Fruit fly (Drosophila melanogaster) whole organism, embryonic: ENCODE measurements around the gene Spn28B.
A peak's percentile ranks its signal among the peaks of the same experiment; 100 is the strongest.

Experiments used
- BEAF-32 ChIP-seq: fragments of 200-800 bp; sonication (Bioruptor generic); optimal IDR thresholded peaks from 3 replicates; lab custom pipeline; 2017; ENCODE audit warnings: missing biosample characterization, missing genetic modification characterization, mild to moderate bottlenecking, moderate library complexity, missing genetic modification reagents
- CG10654 ChIP-seq: fragments of 200-800 bp; sonication (Bioruptor generic); optimal IDR thresholded peaks from 2 replicates; lab custom pipeline; 2016; ENCODE audit warnings: missing biosample characterization, missing genetic modification characterization
- CG11398 ChIP-seq: fragments of 200-800 bp; sonication (Bioruptor generic); optimal IDR thresholded peaks from 2 replicates; lab custom pipeline; 2016; ENCODE audit warnings: missing biosample characterization, missing genetic modification characterization
- CG11696 ChIP-seq: fragments of 200-800 bp; sonication (Bioruptor generic); IDR thresholded peaks from 2 replicates; pipeline ENCODE4 v1.3.6; 2022; ENCODE audit warnings: missing biosample characterization, missing genetic modification characterization
- CG12071 ChIP-seq: fragments of 200-800 bp; sonication (Bioruptor generic); optimal IDR thresholded peaks from 3 replicates; lab custom pipeline; 2018; ENCODE audit warnings: missing biosample characterization, mild to moderate bottlenecking, missing genetic modification characterization
- CG12744 ChIP-seq: fragments of 200-800 bp; sonication (Bioruptor generic); optimal IDR thresholded peaks from 2 replicates; lab custom pipeline; 2016; ENCODE audit warnings: missing biosample characterization, missing genetic modification characterization
- CG13424 ChIP-seq: fragments of 200-800 bp; sonication (Bioruptor generic); optimal IDR thresholded peaks from 2 replicates; lab custom pipeline; 2019; ENCODE audit warnings: missing biosample characterization, mild to moderate bottlenecking, missing genetic modification characterization, moderate library complexity
- CG14667 ChIP-seq: fragments of 200-800 bp; sonication (Bioruptor generic); IDR thresholded peaks from 2 replicates; pipeline ENCODE4 v1.3.6; 2022; ENCODE audit warnings: missing biosample characterization, missing genetic modification characterization
- CG15514 ChIP-seq: fragments of 200-800 bp; sonication (Bioruptor generic); optimal IDR thresholded peaks from 3 replicates; lab custom pipeline; 2017; ENCODE audit warnings: missing biosample characterization, missing genetic modification characterization, mild to moderate bottlenecking, moderate library complexity, missing genetic modification reagents
- CG1603 ChIP-seq: fragments of 200-800 bp; sonication (Bioruptor generic); optimal IDR thresholded peaks from 2 replicates; lab custom pipeline; 2019; ENCODE audit warnings: missing biosample characterization, mild to moderate bottlenecking, missing genetic modification characterization, moderate library complexity
- CG17328 ChIP-seq: fragments of 200-800 bp; sonication (Bioruptor generic); IDR thresholded peaks from 2 replicates; pipeline ENCODE4 v1.3.6; 2022; ENCODE audit warnings: missing biosample characterization, missing genetic modification characterization
- CG17361 ChIP-seq: fragments of 200-800 bp; sonication (Bioruptor generic); IDR thresholded peaks from 3 replicates; pipeline ENCODE4 v1.3.6; 2022; ENCODE audit warnings: missing biosample characterization, missing genetic modification characterization
- CG17802 ChIP-seq: fragments of 200-800 bp; sonication (Bioruptor generic); optimal IDR thresholded peaks from 2 replicates; lab custom pipeline; 2018; ENCODE audit warnings: missing biosample characterization, mild to moderate bottlenecking, missing genetic modification characterization, moderate library complexity
- CG34224 ChIP-seq: fragments of 200-800 bp; sonication (Bioruptor generic); IDR thresholded peaks from 3 replicates; pipeline ENCODE4 v1.3.6; 2022; ENCODE audit warnings: missing biosample characterization, missing genetic modification characterization; ENCODE audit not compliant: partially characterized antibody
- CG4617 ChIP-seq: fragments of 200-800 bp; sonication (Bioruptor generic); optimal IDR thresholded peaks from 3 replicates; lab custom pipeline; 2016; ENCODE audit warnings: missing biosample characterization, missing genetic modification characterization, borderline replicate concordance
- CG5180 ChIP-seq: fragments of 200-800 bp; sonication (Bioruptor generic); optimal IDR thresholded peaks from 3 replicates; lab custom pipeline; 2017; ENCODE audit warnings: missing biosample characterization, missing genetic modification characterization, mild to moderate bottlenecking, moderate library complexity, missing genetic modification reagents
- CG5953 ChIP-seq: fragments of 200-800 bp; sonication (Bioruptor generic); IDR thresholded peaks from 2 replicates; pipeline ENCODE4 v1.3.6; 2022; ENCODE audit warnings: missing biosample characterization, missing genetic modification characterization
- CG6689 ChIP-seq: fragments of 200-800 bp; sonication (Bioruptor generic); IDR thresholded peaks from 2 replicates; pipeline ENCODE4 v1.3.6; 2022; ENCODE audit warnings: missing biosample characterization, missing genetic modification characterization
- CG6791 ChIP-seq: fragments of 200-800 bp; sonication (Bioruptor generic); IDR thresholded peaks from 3 replicates; pipeline ENCODE4 v1.3.6; 2022; ENCODE audit warnings: missing biosample characterization, missing genetic modification characterization; ENCODE audit not compliant: partially characterized antibody
- CG7556 ChIP-seq: fragments of 200-800 bp; sonication (Bioruptor generic); optimal IDR thresholded peaks from 2 replicates; lab custom pipeline; 2017; ENCODE audit warnings: missing biosample characterization, mild to moderate bottlenecking, missing genetic modification characterization
- Camta ChIP-seq: fragments of 200-800 bp; sonication (Bioruptor generic); optimal IDR thresholded peaks from 2 replicates; lab custom pipeline; 2016; ENCODE audit warnings: missing biosample characterization, missing genetic modification characterization
- D ChIP-seq, 2 experiments: fragments of 200-800 bp in 1 of 2; fragments of >200 bp in 1 of 2; sonication (Bioruptor generic) in 1 of 2; optimal IDR thresholded peaks; 2 replicates in 1 of 2; 3 replicates in 1 of 2; lab custom pipeline; 2017; ENCODE audit warnings: mild to moderate bottlenecking in 1 of 2, missing biosample characterization in 1 of 2, missing genetic modification characterization in 1 of 2, missing genetic modification reagents in 1 of 2
- E2f1 ChIP-seq: fragments of 200-800 bp; sonication (Bioruptor generic); IDR thresholded peaks from 2 replicates; pipeline ENCODE4 v1.3.6; 2022; ENCODE audit warnings: missing biosample characterization, missing genetic modification characterization
- Hmr ChIP-seq: fragments of 200-800 bp; sonication (Bioruptor generic); optimal IDR thresholded peaks from 3 replicates; lab custom pipeline; 2017; ENCODE audit warnings: mild to moderate bottlenecking, missing biosample characterization, missing genetic modification reagents, missing genetic modification characterization
- Hsf ChIP-seq: fragments of 200-800 bp; sonication (Bioruptor generic); optimal IDR thresholded peaks from 3 replicates; lab custom pipeline; 2016; ENCODE audit warnings: missing biosample characterization, missing genetic modification characterization
- NfI ChIP-seq: fragments of 200-800 bp; sonication (Bioruptor generic); optimal IDR thresholded peaks from 3 replicates; lab custom pipeline; 2018; ENCODE audit warnings: missing biosample characterization, mild to moderate bottlenecking, missing genetic modification characterization, moderate library complexity
- Opbp ChIP-seq: fragments of 200-800 bp; sonication (Bioruptor generic); IDR thresholded peaks from 3 replicates; pipeline ENCODE4 v1.3.6; 2022; ENCODE audit warnings: missing biosample characterization, missing genetic modification characterization; ENCODE audit not compliant: partially characterized antibody
- Sox102F ChIP-seq: fragments of 200-800 bp; sonication (Bioruptor generic); optimal IDR thresholded peaks from 2 replicates; lab custom pipeline; 2018; ENCODE audit warnings: missing biosample characterization, mild to moderate bottlenecking, missing genetic modification characterization, moderate library complexity
- Taf1 ChIP-seq: fragments of 200-800 bp; sonication (Bioruptor generic); IDR thresholded peaks from 2 replicates; pipeline ENCODE4 v1.3.6; 2022; ENCODE audit warnings: missing biosample characterization, missing genetic modification characterization
- Vsx1 ChIP-seq: fragments of 200-800 bp; sonication (Bioruptor generic); optimal IDR thresholded peaks from 2 replicates; lab custom pipeline; 2017; ENCODE audit warnings: missing biosample characterization, mild to moderate bottlenecking, missing genetic modification characterization, missing genetic modification reagents
- Xrp1 ChIP-seq: fragments of 200-800 bp; sonication (Bioruptor generic); IDR thresholded peaks from 2 replicates; pipeline ENCODE4 v1.3.6; 2022; ENCODE audit warnings: missing biosample characterization, missing genetic modification characterization
- ato ChIP-seq: fragments of 200-800 bp; sonication (Bioruptor generic); IDR thresholded peaks from 2 replicates; pipeline ENCODE4 v1.3.6; 2022; ENCODE audit warnings: missing biosample characterization, missing genetic modification characterization; ENCODE audit not compliant: partially characterized antibody
- caup ChIP-seq: fragments of 200-800 bp; sonication (Bioruptor generic); optimal IDR thresholded peaks from 3 replicates; lab custom pipeline; 2017; ENCODE audit warnings: missing biosample characterization, mild to moderate bottlenecking, missing genetic modification characterization, moderate library complexity; ENCODE audit not compliant: severe bottlenecking
- chif ChIP-seq, 2 experiments: fragments of 200-800 bp; sonication (Bioruptor generic); optimal IDR thresholded peaks; 3 replicates each; lab custom pipeline; 2016; ENCODE audit warnings: missing biosample characterization in 2 of 2, missing genetic modification characterization in 2 of 2
- croc ChIP-seq: fragments of 200-800 bp; sonication (Bioruptor generic); conservative IDR thresholded peaks from 3 replicates; pipeline ENCODE4 v1.3.6; 2022; ENCODE audit warnings: missing biosample characterization, missing genetic modification characterization
- cwo ChIP-seq: fragments of 200-800 bp; sonication (Bioruptor generic); optimal IDR thresholded peaks from 3 replicates; lab custom pipeline; 2017; ENCODE audit warnings: missing biosample characterization, missing genetic modification characterization, mild to moderate bottlenecking, moderate library complexity, missing genetic modification reagents
- exex ChIP-seq: fragments of 200-800 bp; sonication (Bioruptor generic); optimal IDR thresholded peaks from 4 replicates; lab custom pipeline; 2018; ENCODE audit warnings: missing biosample characterization, mild to moderate bottlenecking, missing genetic modification characterization, moderate library complexity
- fru ChIP-seq: fragments of >200 bp; optimal IDR thresholded peaks from 2 replicates; lab custom pipeline; 2017
- fu2 ChIP-seq: fragments of 200-800 bp; sonication (Bioruptor generic); optimal IDR thresholded peaks from 2 replicates; lab custom pipeline; 2016; ENCODE audit warnings: missing biosample characterization, missing genetic modification characterization
- gsb ChIP-seq: fragments of 200-800 bp; sonication (Bioruptor generic); IDR thresholded peaks from 2 replicates; pipeline ENCODE4 v1.3.6; 2022; ENCODE audit warnings: missing biosample characterization, missing genetic modification characterization
- ind ChIP-seq: fragments of 200-800 bp; sonication (Bioruptor generic); optimal IDR thresholded peaks from 3 replicates; lab custom pipeline; 2016; ENCODE audit warnings: missing biosample characterization, missing genetic modification characterization
- nerfin-1 ChIP-seq: fragments of 200-800 bp; sonication (Bioruptor generic); optimal IDR thresholded peaks from 3 replicates; lab custom pipeline; 2019; ENCODE audit warnings: missing biosample characterization, mild to moderate bottlenecking, missing genetic modification characterization, moderate library complexity
- pum ChIP-seq: fragments of 200-800 bp; sonication (Bioruptor generic); optimal IDR thresholded peaks from 2 replicates; lab custom pipeline; 2016; ENCODE audit warnings: missing biosample characterization, missing genetic modification characterization
- pzg ChIP-seq: fragments of 200-800 bp; sonication (Bioruptor generic); optimal IDR thresholded peaks from 3 replicates; lab custom pipeline; 2018; ENCODE audit warnings: missing biosample characterization, mild to moderate bottlenecking, missing genetic modification characterization, moderate library complexity
- slbo ChIP-seq: fragments of 200-800 bp; sonication (Bioruptor generic); IDR thresholded peaks from 2 replicates; pipeline ENCODE4 v1.3.6; 2022; ENCODE audit warnings: missing biosample characterization, missing genetic modification characterization
- stc ChIP-seq: fragments of 200-800 bp; sonication (Bioruptor generic); IDR thresholded peaks from 2 replicates; pipeline ENCODE4 v1.3.6; 2022; ENCODE audit warnings: missing biosample characterization, missing genetic modification characterization
- tap ChIP-seq: fragments of 200-800 bp; optimal IDR thresholded peaks from 3 replicates; lab custom pipeline; 2019; ENCODE audit warnings: missing biosample characterization, mild to moderate bottlenecking, missing genetic modification characterization, moderate library complexity
- ttk ChIP-seq: fragments of 200-800 bp; sonication (Bioruptor generic); IDR thresholded peaks from 2 replicates; pipeline ENCODE4 v2.1.2; 2022; ENCODE audit warnings: missing biosample characterization, missing genetic modification characterization
- unc-4 ChIP-seq: fragments of 200-800 bp; sonication (Bioruptor generic); IDR thresholded peaks from 2 replicates; pipeline ENCODE4 v1.3.6; 2022; ENCODE audit warnings: missing biosample characterization, missing genetic modification characterization; ENCODE audit not compliant: partially characterized antibody
- zen ChIP-seq: fragments of 200-800 bp; sonication (Bioruptor generic); optimal IDR thresholded peaks from 3 replicates; lab custom pipeline; 2018; ENCODE audit warnings: missing biosample characterization, mild to moderate bottlenecking, missing genetic modification characterization, moderate library complexity

Gene Spn28B

DNA sequence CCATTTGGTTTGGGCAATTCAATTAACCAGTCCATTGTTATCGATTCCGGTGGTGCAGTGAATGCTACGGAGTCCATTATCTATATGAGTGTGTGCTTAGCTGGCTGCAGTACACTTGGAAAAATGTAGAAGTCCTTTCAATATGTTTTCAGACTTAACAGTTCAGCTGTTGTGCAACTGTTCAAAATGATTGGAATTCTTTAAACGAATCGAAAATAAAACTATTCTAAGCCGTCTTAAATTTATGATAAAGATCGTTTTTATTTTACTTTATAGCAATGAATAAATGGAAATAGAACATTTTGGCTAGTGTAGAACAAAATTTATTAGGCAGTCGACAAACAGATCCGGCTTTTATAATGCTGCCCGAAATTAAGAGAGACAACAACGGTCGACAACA, 35.1 kb downstream of the Spn28B start (continued):
- TF ChIP-seq gsb (GFP tag; lab: Robert Waterston, UW) (no peak), ato (no peak), CG10654 (GFP tag; lab: Kevin White, UChicago) (no peak), CG6689 (no peak), Taf1 (GFP tag; lab: Robert Waterston, UW) (no peak), chif (GFP tag; optimal IDR thresholded peaks at IDR 0.05; lab: Kevin White, UChicago) (peak in 1 of 2 experiments; percentile 47), CG12071 (GFP tag; lab: Kevin White, UChicago) (no peak), NfI (GFP tag; lab: Kevin White, UChicago) (no peak), fu2 (GFP tag; lab: Kevin White, UChicago) (no peak), zen (tag; lab: Kevin White, UChicago) (peak; percentile 55), CG17328 (GFP tag; lab: Robert Waterston, UW) (peak; percentile 37), Camta (peak; percentile 15), D (optimal IDR thresholded peaks at IDR 0.05; lab: Kevin White, UChicago) (no peak), D (GFP tag; optimal IDR thresholded peaks at IDR 0.05; lab: Kevin White, UChicago) (peak; percentile 49), ttk (GFP tag; lab: Robert Waterston, UW) (no peak), pzg (GFP tag; lab: Kevin White, UChicago) (no peak), ind (GFP tag; lab: Kevin White, UChicago) (peak; percentile 14), exex (tag; lab: Kevin White, UChicago) (no peak), CG5953 (GFP tag; lab: Robert Waterston, UW) (no peak), CG6791 (GFP tag; lab: Robert Waterston, UW) (no peak), tap (tag; lab: Kevin White, UChicago) (no peak), CG4617 (no peak), Hmr (GFP tag; lab: Kevin White, UChicago) (no peak), CG1603 (tag; lab: Kevin White, UChicago) (peak; percentile 39), CG17361 (GFP tag; lab: Robert Waterston, UW) (peak; percentile 60), CG7556 (GFP tag; lab: Kevin White, UChicago) (peak; percentile 8), croc (GFP tag; lab: Robert Waterston, UW) (peak; percentile 31; the same call in 1 of the 3 replicates), CG15514 (GFP tag; lab: Kevin White, UChicago) (no peak), Hsf (peak; percentile 31), caup (GFP tag; lab: Kevin White, UChicago) (no peak), CG13424 (no peak), CG12744 (GFP tag; lab: Kevin White, UChicago) (no peak), fru (lab: Kevin White, UChicago) (no peak), cwo (GFP tag; lab: Kevin White, UChicago) (no peak), unc-4 (GFP tag; lab: Robert Waterston, UW) (no peak), E2f1 (no peak), CG11398 (GFP tag; lab: Kevin White, UChicago) (no peak), BEAF-32 (GFP tag; lab: Kevin White, UChicago) (no peak), Sox102F (GFP tag; lab: Kevin White, UChicago) (peak; percentile 48), stc (no peak), CG14667 (GFP tag; lab: Robert Waterston, UW) (no peak), slbo (no peak), CG34224 (GFP tag; lab: Robert Waterston, UW) (no peak), Xrp1 (peak; percentile 63; the same call in 1 of the 2 replicates), CG5180 (GFP tag; lab: Kevin White, UChicago) (no peak), CG17802 (peak; percentile 31), pum (peak; percentile 42), Vsx1 (GFP tag; lab: Kevin White, UChicago) (no peak), Opbp (GFP tag; lab: Robert Waterston, UW) (no peak), nerfin-1 (tag; lab: Kevin White, UChicago) (no peak), CG11696 (no peak)
